Worm (Caenorhabditis elegans) whole organism, L4 larva: ENCODE data around the gene F09F7.5.

Source experiments
- D1046.2 ChIP-seq: fragments of 200-800 bp; sonication (Bioruptor generic); IDR thresholded peaks from 2 replicates; pipeline ENCODE4 v1.3.6; 2022; ENCODE audit warnings: missing genetic modification characterization, missing compliant biosample characterization
- T20F7.1 ChIP-seq: fragments of 200-800 bp; sonication (Bioruptor generic); optimal IDR thresholded peaks from 2 replicates; lab custom pipeline; 2018; ENCODE audit warnings: mild to moderate bottlenecking, missing genetic modification characterization, missing compliant biosample characterization
- T26A8.4 ChIP-seq: fragments of 200-800 bp; sonication (Bioruptor generic); IDR thresholded peaks from 2 replicates; pipeline ENCODE4 v1.3.6; 2022; ENCODE audit warnings: missing genetic modification characterization, missing compliant biosample characterization
- ces-1 ChIP-seq: fragments of 150-350 bp; sonication (generic microtip); optimal IDR thresholded peaks from 4 replicates; lab custom pipeline; 2014; ENCODE audit warnings: missing biosample characterization, missing genetic modification reagents, missing genetic modification characterization
- lin-13 ChIP-seq: fragments of 150-350 bp; optimal IDR thresholded peaks from 2 replicates; lab custom pipeline; 2014; ENCODE audit warnings: missing biosample characterization, missing genetic modification reagents, missing genetic modification characterization
- lin-39 ChIP-seq: fragments of 150-350 bp; optimal IDR thresholded peaks from 2 replicates; lab custom pipeline; 2014; ENCODE audit warnings: missing biosample characterization, missing genetic modification reagents, missing genetic modification characterization
- nhr-10 ChIP-seq: fragments of 150-350 bp; optimal IDR thresholded peaks from 2 replicates; lab custom pipeline; 2014; ENCODE audit warnings: missing biosample characterization, missing genetic modification characterization
- pqm-1 ChIP-seq: sonication (generic microtip); optimal IDR thresholded peaks from 2 replicates; lab custom pipeline; 2017; ENCODE audit warnings: missing biosample characterization, missing genetic modification characterization
- spr-1 ChIP-seq: sonication (generic microtip); optimal IDR thresholded peaks from 2 replicates; lab custom pipeline; 2016; ENCODE audit warnings: mild to moderate bottlenecking, missing genetic modification characterization, missing compliant biosample characterization
- unc-130 ChIP-seq: sonication (generic microtip); optimal IDR thresholded peaks from 2 replicates; lab custom pipeline; 2016; ENCODE audit warnings: missing genetic modification reagents, missing genetic modification characterization, missing compliant biosample characterization
- unc-62 ChIP-seq, 3 experiments: fragments of 150-350 bp in 1 of 3; sonication (generic microtip); optimal IDR thresholded peaks in 2 of 3; peaks in 1 of 3; 1 replicate in 1 of 3; 2 replicates in 2 of 3; lab custom pipeline; 2014 to 2017; ENCODE audit warnings: missing biosample characterization in 3 of 3, missing genetic modification characterization in 3 of 3, missing genetic modification reagents in 3 of 3, missing genotype in 1 of 3
- ztf-11 ChIP-seq: fragments of 150-350 bp; optimal IDR thresholded peaks from 2 replicates; lab custom pipeline; 2014; ENCODE audit warnings: missing biosample characterization, missing genetic modification characterization

- TF ChIP-seq ztf-11 (tag; lab: Kevin White, UChicago) (no peak), spr-1 (peak; percentile 24), unc-130 (GFP tag; lab: Kevin White, UChicago) (no peak), nhr-10 (no peak), ces-1 (GFP tag; lab: Kevin White, UChicago) (no peak), pqm-1 (tag; lab: Kevin White, UChicago) (no peak), lin-13 (GFP tag; lab: Kevin White, UChicago) (no peak), T20F7.1 (no peak), unc-62 (GFP tag; optimal IDR thresholded peaks at IDR 0.05 in 1 of 2; lab: Kevin White, UChicago) (no peak), unc-62 (tag; optimal IDR thresholded peaks at IDR 0.05; lab: Kevin White, UChicago) (no peak), T26A8.4 (GFP tag; lab: Robert Waterston, UW) (peak; percentile 52; the same call in 1 of the 2 replicates), D1046.2 (GFP tag; lab: Robert Waterston, UW) (no peak), lin-39 (no peak)
These were observed 10.5 kb downstream of the F09F7.5 start, which contains the start of gene rpc-2 for ce11 chrIII:5557246-5557819.
